Worm (Caenorhabditis elegans): ENCODE data around the gene Y38C1AA.12.

Y38C1AA.12 gene

DNA sequence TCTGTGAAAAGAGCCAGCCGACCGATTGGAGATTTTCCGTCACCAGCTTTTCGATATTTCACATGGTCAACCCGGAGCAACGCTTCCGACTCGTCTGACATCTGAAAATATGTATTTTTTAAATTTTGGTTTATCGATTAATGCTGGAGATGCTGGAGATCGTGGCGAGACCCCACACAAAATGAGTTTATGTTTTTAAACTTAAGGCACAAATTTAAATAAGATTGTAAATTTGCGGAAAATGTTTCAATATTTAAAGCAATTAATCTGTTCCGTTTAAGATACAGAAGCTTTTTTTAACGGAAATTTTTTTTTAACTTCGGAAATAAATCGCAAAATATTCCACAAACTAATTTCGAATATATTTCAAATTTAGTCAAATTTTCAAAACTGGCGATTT is 39.6 kb downstream of the Y38C1AA.12 start, which contains the start of gene gtf-2H1:
Gene gtf-2H1, minus strand, starts transcription at position 101 of the 400 bp plus-strand sequence.
- TF ChIP-seq mdl-1 (tag; optimal IDR thresholded peaks at IDR 0.05), result no peak
- TF ChIP-seq lsy-2 (tag; optimal IDR thresholded peaks at IDR 0.05), result no peak
- TF ChIP-seq ama-1 (optimal IDR thresholded peaks at IDR 0.05), result no peak
- no peak for TF ChIP-seq blmp-1 (tag; optimal IDR thresholded peaks at IDR 0.05; ENCODE audit: insufficient read depth)
- no peak for TF ChIP-seq skn-1 (tag; optimal IDR thresholded peaks at IDR 0.05)
- TF ChIP-seq crh-2 (tag; optimal IDR thresholded peaks at IDR 0.05), result no peak
- TF ChIP-seq mab-5 (tag; optimal IDR thresholded peaks at IDR 0.05), result no peak
- TF ChIP-seq nhr-77 (tag; optimal IDR thresholded peaks at IDR 0.05), result no peak
- no peak for TF ChIP-seq sem-4 (tag; optimal IDR thresholded peaks at IDR 0.05)
- no peak for TF ChIP-seq nhr-21 (tag; optimal IDR thresholded peaks at IDR 0.05)
- TF ChIP-seq unc-39 (tag; optimal IDR thresholded peaks at IDR 0.05), result no peak
- no peak for TF ChIP-seq unc-55 (GFP tag; optimal IDR thresholded peaks at IDR 0.05)
- no peak for TF ChIP-seq lin-11 (tag; optimal IDR thresholded peaks at IDR 0.05)
- no peak for TF ChIP-seq ztf-1 (GFP tag; conservative IDR thresholded peaks at IDR 0.05)
- TF ChIP-seq unc-62 (GFP tag; optimal IDR thresholded peaks at IDR 0.05), result no peak
- TF ChIP-seq egl-27 (tag; optimal IDR thresholded peaks at IDR 0.05), result no peak
- no peak for TF ChIP-seq elt-3 (tag; optimal IDR thresholded peaks at IDR 0.05)
- TF ChIP-seq nhr-6 (tag; optimal IDR thresholded peaks at IDR 0.05), result no peak
- no peak for TF ChIP-seq ceh-16 (tag; optimal IDR thresholded peaks at IDR 0.05)
- TF ChIP-seq gmeb-1 (tag; optimal IDR thresholded peaks at IDR 0.05), result no peak

DNA sequence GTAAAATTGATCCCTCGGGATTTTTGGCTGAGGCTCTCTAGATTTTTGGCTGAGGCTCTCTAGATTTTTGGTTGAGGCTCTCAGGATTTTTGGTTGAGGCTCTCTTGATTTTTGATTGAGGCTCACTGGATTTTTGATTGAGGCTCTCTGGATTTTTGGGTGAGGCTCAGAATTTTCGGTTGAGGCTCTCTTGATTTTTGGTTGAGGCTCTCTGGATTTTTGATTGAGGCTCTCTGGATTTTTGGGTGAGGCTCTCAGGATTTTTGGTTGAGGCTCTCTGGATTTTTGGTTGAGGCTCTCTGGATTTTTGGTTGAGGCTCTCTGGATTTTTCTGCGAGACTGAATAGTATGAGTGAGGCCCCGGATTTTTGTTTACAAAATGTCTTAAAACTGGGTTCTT is 44.1 kb downstream of the Y38C1AA.12 start:
- TF ChIP-seq unc-62 (GFP tag; optimal IDR thresholded peaks at IDR 0.05) (no peak), ama-1 (optimal IDR thresholded peaks at IDR 0.05) (no peak), ZK546.5 (tag; optimal IDR thresholded peaks at IDR 0.05) (no peak), unc-55 (GFP tag; optimal IDR thresholded peaks at IDR 0.05) (no peak), sem-4 (tag; optimal IDR thresholded peaks at IDR 0.05) (no peak), mdl-1 (tag; optimal IDR thresholded peaks at IDR 0.05) (no peak), ztf-11 (tag; optimal IDR thresholded peaks at IDR 0.05) (no peak), sma-9 (GFP tag; optimal IDR thresholded peaks at IDR 0.05) (no peak), sma-9 (tag; optimal IDR thresholded peaks at IDR 0.05) (no peak)

DNA sequence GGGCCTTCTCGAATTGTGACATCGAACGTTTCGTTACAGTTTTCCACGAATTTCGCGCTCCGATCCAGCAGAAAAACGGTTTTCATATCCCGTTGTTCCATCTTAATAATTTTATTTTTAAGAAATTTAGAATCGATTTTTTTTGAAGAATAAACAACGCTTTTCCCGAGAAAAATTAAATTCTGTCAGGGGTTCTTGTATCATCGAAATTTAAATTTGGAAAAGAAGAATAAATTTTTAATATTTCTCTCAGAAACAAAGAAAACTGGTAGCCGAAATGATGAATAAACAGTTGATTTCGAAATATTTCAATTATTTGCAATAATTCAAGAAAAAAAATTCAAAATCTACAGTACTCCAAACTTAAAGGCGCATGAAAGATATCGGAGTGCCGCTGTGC is 45.3 kb downstream of the Y38C1AA.12 start, which contains the start of gene ints-13:
Gene ints-13, minus strand, starts transcription at position 101 of the 400 bp plus-strand sequence.
- no peak for TF ChIP-seq ceh-16 (tag; optimal IDR thresholded peaks at IDR 0.05)
- TF ChIP-seq gmeb-1 (tag; optimal IDR thresholded peaks at IDR 0.05), result no peak
- TF ChIP-seq lin-13 (GFP tag; optimal IDR thresholded peaks at IDR 0.05), result no peak
- no peak for TF ChIP-seq snpc-4 (tag; optimal IDR thresholded peaks at IDR 0.05)
- TF ChIP-seq elt-1 (tag; optimal IDR thresholded peaks at IDR 0.05), result no peak
- TF ChIP-seq ztf-1 (GFP tag; conservative IDR thresholded peaks at IDR 0.05), result no peak
- TF ChIP-seq F13H6.1 (tag; optimal IDR thresholded peaks at IDR 0.05), result no peak
- no peak for TF ChIP-seq ztf-4 (tag; optimal IDR thresholded peaks at IDR 0.05)
- TF ChIP-seq unc-39 (tag; optimal IDR thresholded peaks at IDR 0.05), result no peak
- TF ChIP-seq mdl-1 (tag; optimal IDR thresholded peaks at IDR 0.05), result no peak

DNA sequence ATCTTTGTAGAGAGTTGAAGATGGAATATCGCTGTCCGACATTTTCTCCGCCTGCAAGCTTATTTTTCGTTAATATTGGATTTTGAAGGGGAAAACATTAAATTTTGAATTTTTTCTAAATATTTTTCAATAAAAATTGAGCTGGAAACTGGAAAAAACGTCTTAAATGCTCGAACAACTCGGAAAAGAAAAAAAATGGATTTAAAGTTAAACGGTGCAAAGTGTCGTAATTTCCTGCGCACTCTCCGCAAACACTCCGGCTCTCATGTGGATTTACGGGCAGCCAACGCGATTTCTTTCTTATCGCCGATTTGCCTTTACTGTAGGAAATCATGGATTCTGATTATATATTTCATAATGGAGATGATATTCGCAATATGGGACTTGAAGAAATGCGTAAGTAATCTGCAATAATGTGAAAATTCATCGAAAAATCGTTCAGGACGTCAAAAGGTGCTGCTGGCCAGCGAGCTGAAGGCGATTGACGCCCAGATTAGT is 48.2 kb downstream of the Y38C1AA.12 start, which contains the start of the genes fnta-1 and cogc-8:
Gene fnta-1, minus strand, starts transcription at position 51 of the 498 bp plus-strand sequence.
Gene cogc-8, plus strand, starts transcription at position 195 of the 498 bp plus-strand sequence.
- TF ChIP-seq ceh-16 (tag; optimal IDR thresholded peaks at IDR 0.05) (no peak), R02D3.7 (tag; optimal IDR thresholded peaks at IDR 0.05) (peak; percentile 81), nhr-25 (tag; optimal IDR thresholded peaks at IDR 0.05) (no peak), lin-39 (tag; optimal IDR thresholded peaks at IDR 0.05) (no peak), sma-9 (GFP tag; optimal IDR thresholded peaks at IDR 0.05) (no peak), sma-9 (tag; optimal IDR thresholded peaks at IDR 0.05) (no peak), aly-2 (tag; optimal IDR thresholded peaks at IDR 0.05) (no peak), sma-3 (GFP tag; optimal IDR thresholded peaks at IDR 0.05) (peak; percentile 24), nhr-21 (tag; optimal IDR thresholded peaks at IDR 0.05) (no peak), unc-55 (GFP tag; optimal IDR thresholded peaks at IDR 0.05) (peak; percentile 76), ceh-82 (tag; optimal IDR thresholded peaks at IDR 0.05) (no peak), sem-4 (tag; optimal IDR thresholded peaks at IDR 0.05) (no peak), ama-1 (optimal IDR thresholded peaks at IDR 0.05) (no peak), lin-11 (tag; optimal IDR thresholded peaks at IDR 0.05) (no peak), ZK546.5 (tag; optimal IDR thresholded peaks at IDR 0.05) (no peak), unc-62 (GFP tag; optimal IDR thresholded peaks at IDR 0.05) (no peak), ztf-1 (GFP tag; conservative IDR thresholded peaks at IDR 0.05) (no peak), F13H6.1 (tag; optimal IDR thresholded peaks at IDR 0.05) (no peak), lsy-2 (tag; optimal IDR thresholded peaks at IDR 0.05) (peak in 1 of 2 experiments; percentile 68), gmeb-1 (tag; optimal IDR thresholded peaks at IDR 0.05) (peak; percentile 61), nhr-77 (tag; optimal IDR thresholded peaks at IDR 0.05) (no peak), skn-1 (tag; optimal IDR thresholded peaks at IDR 0.05) (no peak), dmd-4 (tag; optimal IDR thresholded peaks at IDR 0.05) (no peak), C34F6.9 (tag; optimal IDR thresholded peaks at IDR 0.05) (peak; percentile 58), nhr-237 (tag; optimal IDR thresholded peaks at IDR 0.05) (no peak), nhr-129 (tag; optimal IDR thresholded peaks at IDR 0.05) (peak; percentile 51), nhr-12 (tag; optimal IDR thresholded peaks at IDR 0.05) (no peak), alr-1 (tag; optimal IDR thresholded peaks at IDR 0.05) (no peak), blmp-1 (tag; optimal IDR thresholded peaks at IDR 0.05; ENCODE audit: insufficient read depth) (no peak), lin-13 (GFP tag; optimal IDR thresholded peaks at IDR 0.05) (peak; percentile 21), nhr-23 (tag; optimal IDR thresholded peaks at IDR 0.05) (no peak), unc-39 (tag; optimal IDR thresholded peaks at IDR 0.05) (no peak), egl-27 (tag; optimal IDR thresholded peaks at IDR 0.05) (no peak), mdl-1 (tag; optimal IDR thresholded peaks at IDR 0.05) (no peak), elt-1 (tag; optimal IDR thresholded peaks at IDR 0.05) (no peak), nhr-6 (tag; optimal IDR thresholded peaks at IDR 0.05) (no peak), crh-2 (tag; optimal IDR thresholded peaks at IDR 0.05) (peak; percentile 11), mab-5 (tag; optimal IDR thresholded peaks at IDR 0.05) (no peak)

Data from whole organism, L2 larva.